Fruit fly (Drosophila melanogaster) whole organism, embryonic: ENCODE data around the gene a10.

ENCODE experiments used
- C15 ChIP-seq: fragments of 200-800 bp; sonication (Bioruptor generic); IDR thresholded peaks from 3 replicates; pipeline ENCODE4 v1.3.6; 2022; ENCODE audit warnings: missing biosample characterization, missing genetic modification characterization
- CG10366 ChIP-seq: fragments of 200-800 bp; sonication (Bioruptor generic); IDR thresholded peaks from 2 replicates; pipeline ENCODE4 v1.3.6; 2022; ENCODE audit warnings: missing biosample characterization, missing genetic modification characterization
- CG10462 ChIP-seq: fragments of 200-800 bp; sonication (Bioruptor generic); optimal IDR thresholded peaks from 2 replicates; lab custom pipeline; 2016; ENCODE audit warnings: missing biosample characterization, missing genetic modification characterization
- CG10654 ChIP-seq: fragments of 200-800 bp; sonication (Bioruptor generic); optimal IDR thresholded peaks from 2 replicates; lab custom pipeline; 2016; ENCODE audit warnings: missing biosample characterization, missing genetic modification characterization
- CG15479 ChIP-seq: fragments of 200-800 bp; sonication (Bioruptor generic); optimal IDR thresholded peaks from 3 replicates; lab custom pipeline; 2019; ENCODE audit warnings: missing biosample characterization, mild to moderate bottlenecking, missing genetic modification characterization, moderate library complexity
- CG16779 ChIP-seq: fragments of 200-800 bp; sonication (Bioruptor generic); IDR thresholded peaks from 2 replicates; pipeline ENCODE4 v1.3.6; 2022; ENCODE audit warnings: missing biosample characterization, missing genetic modification characterization
- CG17186 ChIP-seq: fragments of 200-800 bp; sonication (Bioruptor generic); optimal IDR thresholded peaks from 3 replicates; lab custom pipeline; 2017; ENCODE audit warnings: missing biosample characterization, missing genetic modification reagents, missing genetic modification characterization
- CG17802 ChIP-seq: fragments of 200-800 bp; sonication (Bioruptor generic); optimal IDR thresholded peaks from 2 replicates; lab custom pipeline; 2018; ENCODE audit warnings: missing biosample characterization, mild to moderate bottlenecking, missing genetic modification characterization, moderate library complexity
- CG17829 ChIP-seq: fragments of 200-800 bp; optimal IDR thresholded peaks from 2 replicates; lab custom pipeline; 2019; ENCODE audit warnings: missing biosample characterization, mild to moderate bottlenecking, missing genetic modification characterization, moderate library complexity
- CG1832 ChIP-seq: fragments of 200-800 bp; sonication (Bioruptor generic); optimal IDR thresholded peaks from 2 replicates; lab custom pipeline; 2017; ENCODE audit warnings: missing biosample characterization, mild to moderate bottlenecking, missing genetic modification characterization, inconsistent platforms
- CG2202 ChIP-seq: fragments of 200-800 bp; sonication (Bioruptor generic); optimal IDR thresholded peaks from 2 replicates; lab custom pipeline; 2018; ENCODE audit warnings: missing biosample characterization, mild to moderate bottlenecking, missing genetic modification characterization
- CG3281 ChIP-seq: fragments of 200-800 bp; sonication (Bioruptor generic); optimal IDR thresholded peaks from 3 replicates; lab custom pipeline; 2017; ENCODE audit warnings: missing biosample characterization, mild to moderate bottlenecking, missing genetic modification characterization
- CG3726 ChIP-seq: fragments of 200-800 bp; sonication (Bioruptor generic); IDR thresholded peaks from 3 replicates; pipeline ENCODE4, ENCODE4 v1.3.6; 2022; ENCODE audit warnings: missing biosample characterization, missing genetic modification characterization
- CG7839 ChIP-seq: fragments of 200-800 bp; sonication (Bioruptor generic); optimal IDR thresholded peaks from 3 replicates; lab custom pipeline; 2018; ENCODE audit warnings: missing biosample characterization, mild to moderate bottlenecking, missing genetic modification characterization, moderate library complexity
- CG8281 ChIP-seq: fragments of 200-800 bp; sonication (Bioruptor generic); optimal IDR thresholded peaks from 2 replicates; lab custom pipeline; 2018; ENCODE audit warnings: missing biosample characterization, mild to moderate bottlenecking, missing genetic modification characterization, moderate library complexity
- CG8290 ChIP-seq, 3 experiments: fragments of 200-800 bp; sonication (Bioruptor generic); optimal IDR thresholded peaks; 2 replicates each; lab custom pipeline; 2016 to 2019; ENCODE audit warnings: missing biosample characterization in 3 of 3, missing genetic modification characterization in 3 of 3, mild to moderate bottlenecking in 2 of 3, moderate library complexity in 1 of 3
- CG9727 ChIP-seq: fragments of 200-800 bp; sonication (Bioruptor generic); optimal IDR thresholded peaks from 3 replicates; lab custom pipeline; 2017; ENCODE audit warnings: missing biosample characterization, mild to moderate bottlenecking, missing genetic modification characterization
- CG9797 ChIP-seq: fragments of 200-800 bp; sonication (Bioruptor generic); optimal IDR thresholded peaks from 3 replicates; lab custom pipeline; 2018; ENCODE audit warnings: missing biosample characterization, mild to moderate bottlenecking, missing genetic modification characterization
- CG9817 ChIP-seq: fragments of 200-800 bp; sonication (Bioruptor generic); optimal IDR thresholded peaks from 2 replicates; lab custom pipeline; 2018; ENCODE audit warnings: missing biosample characterization, mild to moderate bottlenecking, missing genetic modification characterization, moderate library complexity
- Deaf1 ChIP-seq: fragments of 200-800 bp; optimal IDR thresholded peaks from 3 replicates; lab custom pipeline; 2019; ENCODE audit warnings: missing biosample characterization, mild to moderate bottlenecking, missing genetic modification characterization, moderate library complexity
- Ets97D ChIP-seq: fragments of 200-800 bp; sonication (Bioruptor generic); optimal IDR thresholded peaks from 3 replicates; lab custom pipeline; 2016; ENCODE audit warnings: missing biosample characterization, missing genetic modification characterization
- GATAe ChIP-seq: fragments of 200-800 bp; sonication (Bioruptor generic); conservative IDR thresholded peaks from 2 replicates; pipeline ENCODE4 v1.3.6; 2022; ENCODE audit warnings: missing biosample characterization, missing genetic modification characterization
- HLH3B ChIP-seq: fragments of 200-800 bp; sonication (Bioruptor generic); IDR thresholded peaks from 2 replicates; pipeline ENCODE4 v1.3.6; 2022; ENCODE audit warnings: missing biosample characterization, missing genetic modification characterization
- HLH4C ChIP-seq: fragments of 200-800 bp; sonication (Bioruptor generic); IDR thresholded peaks from 3 replicates; pipeline ENCODE4 v1.3.6; 2022; ENCODE audit warnings: missing biosample characterization, missing genetic modification characterization; ENCODE audit not compliant: partially characterized antibody
- HLHmδ ChIP-seq: fragments of 200-800 bp; sonication (Bioruptor generic); optimal IDR thresholded peaks from 2 replicates; lab custom pipeline; 2018; ENCODE audit warnings: missing biosample characterization, mild to moderate bottlenecking, missing genetic modification characterization, moderate library complexity
- HmgD ChIP-seq: fragments of 200-800 bp; sonication (Bioruptor generic); optimal IDR thresholded peaks from 3 replicates; lab custom pipeline; 2016; ENCODE audit warnings: missing biosample characterization, missing genetic modification characterization
- Hr78 ChIP-seq, 2 experiments: fragments of 200-800 bp in 1 of 2; fragments of >200 bp in 1 of 2; sonication (Bioruptor generic) in 1 of 2; optimal IDR thresholded peaks; 2 replicates each; lab custom pipeline; 2017 to 2019; ENCODE audit warnings: missing biosample characterization in 2 of 2, missing genetic modification characterization in 2 of 2, mild to moderate bottlenecking in 1 of 2, moderate library complexity in 1 of 2
- Lhr ChIP-seq: fragments of 200-800 bp; sonication (Bioruptor generic); optimal IDR thresholded peaks from 3 replicates; lab custom pipeline; 2017; ENCODE audit warnings: mild to moderate bottlenecking, missing biosample characterization, missing genetic modification reagents, missing genetic modification characterization
- MTF-1 ChIP-seq: fragments of 200-800 bp; sonication (Bioruptor generic); optimal IDR thresholded peaks from 2 replicates; lab custom pipeline; 2018; ENCODE audit warnings: missing biosample characterization, mild to moderate bottlenecking, missing genetic modification characterization, borderline replicate concordance
- Mad ChIP-seq: fragments of 200-800 bp; sonication (Bioruptor generic); optimal IDR thresholded peaks from 2 replicates; lab custom pipeline; 2016; ENCODE audit warnings: missing biosample characterization, missing genetic modification characterization
- Max ChIP-seq: fragments of 200-800 bp; sonication (Bioruptor generic); optimal IDR thresholded peaks from 2 replicates; lab custom pipeline; 2016; ENCODE audit warnings: missing biosample characterization, mild to moderate bottlenecking, missing genetic modification characterization
- NFAT ChIP-seq: fragments of 200-800 bp; sonication (Bioruptor generic); IDR thresholded peaks from 2 replicates; pipeline ENCODE4 v1.3.6; 2022; ENCODE audit warnings: missing biosample characterization, missing genetic modification characterization
- PHDP ChIP-seq: fragments of 200-800 bp; sonication (Bioruptor generic); optimal IDR thresholded peaks from 3 replicates; lab custom pipeline; 2018; ENCODE audit warnings: missing biosample characterization, mild to moderate bottlenecking, missing genetic modification characterization, moderate library complexity
- Sox100B ChIP-seq: fragments of 200-800 bp; sonication (Bioruptor generic); optimal IDR thresholded peaks from 3 replicates; lab custom pipeline; 2018; ENCODE audit warnings: missing biosample characterization, mild to moderate bottlenecking, missing genetic modification characterization
- TFAM ChIP-seq: fragments of 200-800 bp; sonication (Bioruptor generic); optimal IDR thresholded peaks from 2 replicates; lab custom pipeline; 2017; ENCODE audit warnings: missing biosample characterization, missing genetic modification characterization, inconsistent platforms
- Tbp ChIP-seq: fragments of >200 bp; optimal IDR thresholded peaks from 2 replicates; lab custom pipeline; 2018; ENCODE audit warnings: missing biosample characterization, missing genetic modification characterization
- Xbp1 ChIP-seq: fragments of 200-800 bp; sonication (Bioruptor generic); optimal IDR thresholded peaks from 3 replicates; lab custom pipeline; 2016; ENCODE audit warnings: missing biosample characterization, mild to moderate bottlenecking, missing genetic modification characterization
- al ChIP-seq: fragments of 200-800 bp; sonication (Bioruptor generic); IDR thresholded peaks from 2 replicates; pipeline ENCODE4 v1.3.6; 2022; ENCODE audit warnings: missing biosample characterization, missing genetic modification characterization
- crp ChIP-seq, 2 experiments: fragments of 200-800 bp; sonication (Bioruptor generic); optimal IDR thresholded peaks; 2 replicates in 1 of 2; 3 replicates in 1 of 2; lab custom pipeline; 2017; ENCODE audit warnings: missing biosample characterization in 2 of 2, missing genetic modification characterization in 2 of 2, mild to moderate bottlenecking in 1 of 2, moderate library complexity in 1 of 2
- da ChIP-seq: fragments of 200-800 bp; sonication (Bioruptor generic); optimal IDR thresholded peaks from 2 replicates; lab custom pipeline; 2016; ENCODE audit warnings: missing biosample characterization, missing genetic modification characterization
- dmrt99B ChIP-seq: fragments of 200-800 bp; sonication (Bioruptor generic); optimal IDR thresholded peaks from 2 replicates; lab custom pipeline; 2018; ENCODE audit warnings: missing biosample characterization, mild to moderate bottlenecking, missing genetic modification characterization, moderate library complexity
- exex ChIP-seq: fragments of 200-800 bp; sonication (Bioruptor generic); optimal IDR thresholded peaks from 4 replicates; lab custom pipeline; 2018; ENCODE audit warnings: missing biosample characterization, mild to moderate bottlenecking, missing genetic modification characterization, moderate library complexity
- gcm ChIP-seq: fragments of 200-800 bp; sonication (Bioruptor generic); optimal IDR thresholded peaks from 2 replicates; lab custom pipeline; 2019; ENCODE audit warnings: missing biosample characterization, mild to moderate bottlenecking, missing genetic modification characterization, moderate library complexity
- gfzf ChIP-seq: fragments of 200-800 bp; sonication (Bioruptor generic); optimal IDR thresholded peaks from 2 replicates; lab custom pipeline; 2016; ENCODE audit warnings: missing biosample characterization, mild to moderate bottlenecking, missing genetic modification characterization, moderate library complexity
- jumu ChIP-seq: fragments of 200-800 bp; sonication (Bioruptor generic); optimal IDR thresholded peaks from 3 replicates; lab custom pipeline; 2016; ENCODE audit warnings: missing biosample characterization, missing genetic modification characterization
- mam ChIP-seq: fragments of 200-800 bp; sonication (Bioruptor generic); optimal IDR thresholded peaks from 3 replicates; lab custom pipeline; 2016; ENCODE audit warnings: missing biosample characterization, missing genetic modification characterization
- oc ChIP-seq: fragments of 200-800 bp; sonication (Bioruptor generic); optimal IDR thresholded peaks from 2 replicates; lab custom pipeline; 2018; ENCODE audit warnings: missing biosample characterization, mild to moderate bottlenecking, missing genetic modification characterization, moderate library complexity
- onecut ChIP-seq: fragments of 200-800 bp; sonication (Bioruptor generic); IDR thresholded peaks from 2 replicates; pipeline ENCODE4 v1.3.6; 2022; ENCODE audit warnings: missing biosample characterization, missing genetic modification characterization
- tgo ChIP-seq: fragments of 200-800 bp; sonication (Bioruptor generic); IDR thresholded peaks from 3 replicates; pipeline ENCODE4 v1.3.6; 2022; ENCODE audit warnings: missing biosample characterization, missing genetic modification characterization
- unpg ChIP-seq: fragments of 200-800 bp; sonication (Bioruptor generic); optimal IDR thresholded peaks from 3 replicates; lab custom pipeline; 2018; ENCODE audit warnings: missing biosample characterization, mild to moderate bottlenecking, missing genetic modification characterization, moderate library complexity
- vfl ChIP-seq: fragments of 200-800 bp; sonication (Bioruptor generic); optimal IDR thresholded peaks from 2 replicates; lab custom pipeline; 2016; ENCODE audit warnings: missing biosample characterization, missing genetic modification characterization

a10 gene

DNA sequence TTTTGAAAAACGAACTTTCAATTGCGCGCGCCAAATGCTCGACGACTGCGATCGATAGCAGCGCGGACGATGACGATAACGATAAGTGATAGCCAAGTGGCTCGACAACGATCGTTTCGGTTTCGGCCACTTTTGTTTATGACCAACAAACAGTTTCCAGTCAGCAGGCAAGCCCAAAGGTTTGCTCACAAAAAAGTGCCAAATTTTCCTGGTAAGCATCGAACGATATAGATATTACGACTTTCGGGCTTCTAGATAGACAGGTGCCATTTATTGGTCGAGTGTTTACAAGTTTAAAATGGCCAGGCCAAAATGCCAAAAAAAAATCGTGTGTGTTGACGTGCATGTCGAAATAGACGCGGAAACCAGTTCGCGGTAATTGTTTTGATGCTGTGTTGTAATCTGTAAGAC is 31.9 kb upstream of the a10 start, which contains the start of gene CG7724 (continued):
- no peak for TF ChIP-seq MTF-1 (GFP tag; lab: Kevin White, UChicago)
- no peak for TF ChIP-seq da (GFP tag; lab: Kevin White, UChicago)
- no peak for TF ChIP-seq CG9797
- no peak for TF ChIP-seq CG3281 (GFP tag; lab: Kevin White, UChicago)
- TF ChIP-seq GATAe (GFP tag; lab: Robert Waterston, UW), result no peak
- no peak for TF ChIP-seq CG9727
- no peak for TF ChIP-seq jumu
- TF ChIP-seq mam (GFP tag; lab: Kevin White, UChicago), result no peak
- TF ChIP-seq onecut (GFP tag; lab: Robert Waterston, UW), result no peak
- no peak for TF ChIP-seq CG8290 (GFP tag; optimal IDR thresholded peaks at IDR 0.05; lab: Kevin White, UChicago)
- TF ChIP-seq CG8290 (tag; optimal IDR thresholded peaks at IDR 0.05; lab: Kevin White, UChicago), result peak in 1 of 2 experiments; percentile 27
- no peak for TF ChIP-seq CG1832 (GFP tag; lab: Kevin White, UChicago)
- peak; percentile 39 for TF ChIP-seq PHDP (tag; lab: Kevin White, UChicago)
- TF ChIP-seq Tbp, result no peak
- no peak for TF ChIP-seq CG3726 (GFP tag; lab: Robert Waterston, UW)
- TF ChIP-seq HLH3B (GFP tag; lab: Robert Waterston, UW), result no peak
- TF ChIP-seq HLH4C, result peak; percentile 95
- TF ChIP-seq CG17186 (GFP tag; lab: Kevin White, UChicago), result peak; percentile 1
- no peak for TF ChIP-seq CG17829 (tag; lab: Kevin White, UChicago)
- no peak for TF ChIP-seq CG7839 (tag; lab: Kevin White, UChicago)
- no peak for TF ChIP-seq crp (GFP tag; optimal IDR thresholded peaks at IDR 0.05; lab: Kevin White, UChicago)
- TF ChIP-seq HmgD (GFP tag; lab: Kevin White, UChicago), result no peak
- TF ChIP-seq vfl (GFP tag; lab: Kevin White, UChicago), result no peak
- TF ChIP-seq CG10462 (GFP tag; lab: Kevin White, UChicago), result no peak
- TF ChIP-seq exex (tag; lab: Kevin White, UChicago), result no peak
- TF ChIP-seq Lhr (GFP tag; lab: Kevin White, UChicago), result no peak
- TF ChIP-seq CG10366 (GFP tag; lab: Robert Waterston, UW), result no peak
- no peak for TF ChIP-seq TFAM (GFP tag; lab: Kevin White, UChicago)
- TF ChIP-seq C15 (GFP tag; lab: Robert Waterston, UW), result no peak
- no peak for TF ChIP-seq gcm
- TF ChIP-seq Mad (GFP tag; lab: Kevin White, UChicago), result no peak
- TF ChIP-seq CG15479 (GFP tag; lab: Kevin White, UChicago), result no peak
- TF ChIP-seq gfzf (GFP tag; lab: Kevin White, UChicago), result peak; percentile 6
- TF ChIP-seq Hr78 (GFP tag; optimal IDR thresholded peaks at IDR 0.05; lab: Kevin White, UChicago), result no peak
- no peak for TF ChIP-seq CG9817
- no peak for TF ChIP-seq Max (GFP tag; lab: Kevin White, UChicago)
- TF ChIP-seq unpg (GFP tag; lab: Kevin White, UChicago), result no peak
- TF ChIP-seq Deaf1 (tag; lab: Kevin White, UChicago), result peak; percentile 61
- no peak for TF ChIP-seq CG2202 (tag; lab: Kevin White, UChicago)
- TF ChIP-seq Ets97D (GFP tag; lab: Kevin White, UChicago), result peak; percentile 2
- no peak for TF ChIP-seq oc (tag; lab: Kevin White, UChicago)
- TF ChIP-seq dmrt99B, result peak; percentile 4
- TF ChIP-seq Xbp1 (GFP tag; lab: Kevin White, UChicago), result no peak
- TF ChIP-seq CG10654, result no peak
- no peak for TF ChIP-seq CG17802 (tag; lab: Kevin White, UChicago)
- TF ChIP-seq al (GFP tag; lab: Robert Waterston, UW), result no peak
- TF ChIP-seq tgo, result no peak
- no peak for TF ChIP-seq Sox100B (GFP tag; lab: Kevin White, UChicago)
- no peak for TF ChIP-seq NFAT
- TF ChIP-seq HLHmδ (GFP tag; lab: Kevin White, UChicago), result no peak
- TF ChIP-seq CG16779, result no peak
- no peak for TF ChIP-seq CG8281 (tag; lab: Kevin White, UChicago)
